Worm (Caenorhabditis elegans): ENCODE results near the gene sucl-1.

sucl-1 gene

ce11 chrX:14709591-14709990 lies 44.2 kb upstream of the sucl-1 start:
- no peak for TF ChIP-seq mdl-1 (tag; optimal IDR thresholded peaks at IDR 0.05)
- TF ChIP-seq ceh-28 (tag; optimal IDR thresholded peaks at IDR 0.05): peak; percentile 14
- TF ChIP-seq nhr-25 (tag; optimal IDR thresholded peaks at IDR 0.05): peak; percentile 59

ce11 chrX:14711168-14711629 lies 42.6 kb upstream of the sucl-1 start, which contains the start of gene atrn-1:
TSS of gene atrn-1 (plus strand) at chrX:14711579.
- no peak for TF ChIP-seq lin-39 (tag; optimal IDR thresholded peaks at IDR 0.05)
- TF ChIP-seq mdl-1 (tag; optimal IDR thresholded peaks at IDR 0.05): no peak
- TF ChIP-seq nhr-12 (tag; optimal IDR thresholded peaks at IDR 0.05): no peak
- no peak for TF ChIP-seq elt-3 (tag; optimal IDR thresholded peaks at IDR 0.05)
- peak; percentile 34 for TF ChIP-seq fos-1 (tag; optimal IDR thresholded peaks at IDR 0.05)
- no peak for TF ChIP-seq lin-15B (tag; optimal IDR thresholded peaks at IDR 0.05)
- no peak for TF ChIP-seq R02D3.7 (tag; optimal IDR thresholded peaks at IDR 0.05)
- TF ChIP-seq ceh-82 (tag; optimal IDR thresholded peaks at IDR 0.05): no peak
- no peak for TF ChIP-seq elt-1 (tag; optimal IDR thresholded peaks at IDR 0.05)
- TF ChIP-seq unc-39 (tag; optimal IDR thresholded peaks at IDR 0.05): no peak
- TF ChIP-seq nhr-25 (tag; optimal IDR thresholded peaks at IDR 0.05): peak; percentile 64
- no peak for TF ChIP-seq egl-5 (tag; optimal IDR thresholded peaks at IDR 0.05)
- no peak for TF ChIP-seq nhr-43 (tag; optimal IDR thresholded peaks at IDR 0.05; ENCODE audit: poor library complexity, severe bottlenecking)
- no peak for TF ChIP-seq nhr-237 (tag; optimal IDR thresholded peaks at IDR 0.05)
- peak; percentile 44 for TF ChIP-seq pha-4 (tag; optimal IDR thresholded peaks at IDR 0.05)
- TF ChIP-seq skn-1 (tag; optimal IDR thresholded peaks at IDR 0.05): no peak
- TF ChIP-seq nhr-23 (tag; optimal IDR thresholded peaks at IDR 0.05): peak; percentile 43
- TF ChIP-seq nhr-76 (tag; optimal IDR thresholded peaks at IDR 0.05): no peak
- no peak for TF ChIP-seq nhr-28 (tag; optimal IDR thresholded peaks at IDR 0.05)
- no peak for TF ChIP-seq eor-1 (tag; optimal IDR thresholded peaks at IDR 0.05)
- no peak for TF ChIP-seq fkh-2 (tag; optimal IDR thresholded peaks at IDR 0.05)
- no peak for TF ChIP-seq elt-2 (tag; optimal IDR thresholded peaks at IDR 0.05)
- TF ChIP-seq zag-1 (tag; optimal IDR thresholded peaks at IDR 0.05): no peak
- TF ChIP-seq jun-1 (tag; optimal IDR thresholded peaks at IDR 0.05): no peak
- TF ChIP-seq fkh-10 (GFP tag; optimal IDR thresholded peaks at IDR 0.05): no peak
- no peak for TF ChIP-seq ceh-16 (tag; optimal IDR thresholded peaks at IDR 0.05)
- TF ChIP-seq ztf-11 (tag; optimal IDR thresholded peaks at IDR 0.05): no peak
- no peak for TF ChIP-seq nhr-67 (tag; optimal IDR thresholded peaks at IDR 0.05)
- no peak for TF ChIP-seq ZK546.5 (tag; optimal IDR thresholded peaks at IDR 0.05)
- no peak for TF ChIP-seq egl-27 (tag; optimal IDR thresholded peaks at IDR 0.05)
- TF ChIP-seq ama-1 (optimal IDR thresholded peaks at IDR 0.05): no peak
- TF ChIP-seq mml-1 (tag; optimal IDR thresholded peaks at IDR 0.05): no peak
- no peak for TF ChIP-seq nfya-1 (tag; optimal IDR thresholded peaks at IDR 0.05; ENCODE audit: insufficient read depth)
- TF ChIP-seq snpc-4 (tag; optimal IDR thresholded peaks at IDR 0.05): no peak
- no peak for TF ChIP-seq pqm-1 (tag; optimal IDR thresholded peaks at IDR 0.05)
- TF ChIP-seq unc-62 (GFP tag; optimal IDR thresholded peaks at IDR 0.05): no peak
- TF ChIP-seq ceh-9 (tag; optimal IDR thresholded peaks at IDR 0.05): no peak
- TF ChIP-seq lsy-12 (tag; optimal IDR thresholded peaks at IDR 0.05): no peak
- peak; percentile 71 for TF ChIP-seq hmg-11 (tag; optimal IDR thresholded peaks at IDR 0.05)
- no peak for TF ChIP-seq ztf-4 (tag; optimal IDR thresholded peaks at IDR 0.05)
- TF ChIP-seq aly-2 (tag; optimal IDR thresholded peaks at IDR 0.05): no peak
- peak; percentile 49 for TF ChIP-seq ceh-28 (tag; optimal IDR thresholded peaks at IDR 0.05)
- TF ChIP-seq tbx-2 (tag; optimal IDR thresholded peaks at IDR 0.05): no peak
- TF ChIP-seq daf-12 (tag; optimal IDR thresholded peaks at IDR 0.05): no peak
- no peak for TF ChIP-seq nhr-11 (tag; optimal IDR thresholded peaks at IDR 0.05)
- no peak for TF ChIP-seq sea-2 (GFP tag; optimal IDR thresholded peaks at IDR 0.05)
- TF ChIP-seq nhr-77 (tag; optimal IDR thresholded peaks at IDR 0.05): no peak
